Worm (Caenorhabditis elegans): ENCODE results near the gene ceh-7.

ceh-7 gene

ce11 chrII:8742006-8742847 is 38.6 kb upstream of the ceh-7 start (continued):
- TF ChIP-seq snpc-4 (tag; optimal IDR thresholded peaks at IDR 0.05) (no peak), lir-3 (tag; optimal IDR thresholded peaks at IDR 0.05) (no peak), F49E8.2 (tag; optimal IDR thresholded peaks at IDR 0.05; ENCODE audit: borderline replicate concordance) (no peak), nhr-111 (GFP tag; optimal IDR thresholded peaks at IDR 0.05) (no peak), set-16 (GFP tag; IDR thresholded peaks at IDR 0.05) (no peak), pha-4 (GFP tag; IDR thresholded peaks at IDR 0.05) (peak; percentile 49; the same call in 1 of the 2 replicates), pha-4 (tag; optimal IDR thresholded peaks at IDR 0.05) (no peak), nhr-25 (tag; optimal IDR thresholded peaks at IDR 0.05; ENCODE audit: borderline replicate concordance, insufficient read depth) (peak; percentile 66), lin-39 (tag; optimal IDR thresholded peaks at IDR 0.05) (no peak), attf-4 (tag; optimal IDR thresholded peaks at IDR 0.05) (no peak), F10B5.3 (tag; optimal IDR thresholded peaks at IDR 0.05) (no peak), daf-12 (tag; optimal IDR thresholded peaks at IDR 0.05) (no peak), ceh-62 (tag; optimal IDR thresholded peaks at IDR 0.05) (no peak), unc-39 (tag; optimal IDR thresholded peaks at IDR 0.05) (no peak), hlh-30 (tag; optimal IDR thresholded peaks at IDR 0.05; ENCODE audit: insufficient read depth) (peak; percentile 85), ZK546.5 (tag; optimal IDR thresholded peaks at IDR 0.05) (no peak), fkh-10 (GFP tag; optimal IDR thresholded peaks at IDR 0.05) (no peak), mxl-3 (GFP tag; optimal IDR thresholded peaks at IDR 0.05) (peak; percentile 94), nhr-28 (tag; optimal IDR thresholded peaks at IDR 0.05) (peak; percentile 94), lin-13 (GFP tag; optimal IDR thresholded peaks at IDR 0.05) (peak; percentile 15), dmd-6 (GFP tag; IDR thresholded peaks at IDR 0.05) (peak; percentile 69), lin-15B (tag; optimal IDR thresholded peaks at IDR 0.05) (no peak), ztf-11 (tag; optimal IDR thresholded peaks at IDR 0.05) (no peak), rbr-2 (tag; optimal IDR thresholded peaks at IDR 0.05) (peak; percentile 1), mxl-2 (GFP tag; conservative IDR thresholded peaks at IDR 0.05) (no peak), zag-1 (tag; optimal IDR thresholded peaks at IDR 0.05) (no peak), ztf-7 (tag; optimal IDR thresholded peaks at IDR 0.05) (no peak), nhr-11 (tag; optimal IDR thresholded peaks at IDR 0.05) (peak; percentile 97), Y5F2A.4 (GFP tag; optimal IDR thresholded peaks at IDR 0.05) (no peak), Y75B8A.6 (GFP tag; IDR thresholded peaks at IDR 0.05) (no peak), dpl-1 (GFP tag; optimal IDR thresholded peaks at IDR 0.05) (peak; percentile 20), Y48G9A.11 (GFP tag; IDR thresholded peaks at IDR 0.05) (no peak), jun-1 (tag; optimal IDR thresholded peaks at IDR 0.05) (no peak)

DNA sequence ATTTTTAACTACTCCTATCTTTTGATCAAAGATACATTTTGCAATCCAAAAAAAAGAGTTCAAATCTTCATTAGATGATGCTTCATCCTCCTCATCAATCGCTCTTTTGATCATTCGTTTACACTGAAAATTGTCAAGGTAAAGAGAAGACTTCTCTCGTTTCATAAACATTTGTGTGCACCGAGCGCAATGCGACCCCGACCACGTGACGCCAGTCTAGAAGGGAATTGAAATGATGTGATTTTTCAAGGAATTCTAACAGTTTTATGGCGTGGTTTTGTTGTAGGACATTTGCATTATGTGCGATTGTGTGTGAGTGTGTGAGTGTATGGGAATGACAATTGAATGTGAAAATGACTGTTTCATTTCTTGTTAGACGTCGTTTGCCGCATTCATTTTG is 37.6 kb upstream of the ceh-7 start:
- TF ChIP-seq php-3 (GFP tag; IDR thresholded peaks at IDR 0.05) = 0 out of 2 replicates have a peak, but pooled peaks have one; percentile 5
- TF ChIP-seq nhr-25 (tag; optimal IDR thresholded peaks at IDR 0.05; ENCODE audit: borderline replicate concordance, insufficient read depth) = no peak
- TF ChIP-seq cey-2 (tag; optimal IDR thresholded peaks at IDR 0.05; ENCODE audit: borderline replicate concordance, insufficient read depth) = no peak
- TF ChIP-seq nhr-41 (GFP tag; IDR thresholded peaks at IDR 0.05) = no peak
- no peak for TF ChIP-seq pqm-1 (tag; optimal IDR thresholded peaks at IDR 0.05)
- peak; percentile 97 for TF ChIP-seq aha-1 (tag)
- TF ChIP-seq hlh-30 (tag; optimal IDR thresholded peaks at IDR 0.05; ENCODE audit: insufficient read depth) = peak; percentile 73
- TF ChIP-seq fkh-10 (GFP tag; optimal IDR thresholded peaks at IDR 0.05) = no peak
- TF ChIP-seq F49E8.2 (tag; optimal IDR thresholded peaks at IDR 0.05; ENCODE audit: borderline replicate concordance) = no peak
- peak; percentile 49 for TF ChIP-seq mxl-3 (GFP tag; optimal IDR thresholded peaks at IDR 0.05)
- TF ChIP-seq dve-1 (tag; optimal IDR thresholded peaks at IDR 0.05; ENCODE audit: insufficient read depth) = peak; percentile 20
- TF ChIP-seq lin-38 (GFP tag; IDR thresholded peaks at IDR 0.05) = no peak
- TF ChIP-seq daf-16 (GFP tag; optimal IDR thresholded peaks at IDR 0.05) = peak in 1 of 2 experiments; percentile 48
- TF ChIP-seq daf-16 (tag; optimal IDR thresholded peaks at IDR 0.05) = peak; percentile 40
- peak; percentile 55 for TF ChIP-seq nhr-48 (tag; optimal IDR thresholded peaks at IDR 0.05)
- TF ChIP-seq mdl-1 (tag; optimal IDR thresholded peaks at IDR 0.05) = peak in 1 of 2 experiments; percentile 54
- TF ChIP-seq lsy-2 (tag; optimal IDR thresholded peaks at IDR 0.05) = peak in 1 of 2 experiments; percentile 39
- TF ChIP-seq tra-1 (GFP tag; IDR thresholded peaks at IDR 0.05) = peak; percentile 49; the same call in 1 of the 2 replicates
- TF ChIP-seq lir-3 (tag; optimal IDR thresholded peaks at IDR 0.05) = no peak
- peak; percentile 63 for TF ChIP-seq dmd-6 (GFP tag; IDR thresholded peaks at IDR 0.05)
- peak; percentile 16 for TF ChIP-seq nhr-28 (tag; optimal IDR thresholded peaks at IDR 0.05)
- peak; percentile 45; the same call in 1 of the 2 replicates for TF ChIP-seq ceh-20 (GFP tag; IDR thresholded peaks at IDR 0.05)
- peak; percentile 26 for TF ChIP-seq nhr-11 (tag; optimal IDR thresholded peaks at IDR 0.05)
- peak in 1 of 2 experiments; percentile 58 for TF ChIP-seq hif-1 (tag; optimal IDR thresholded peaks at IDR 0.05)
